Fruit fly (Drosophila melanogaster): ENCODE measurements around the gene squ.

squ gene

dm6 chr2L:16643961-16644360 is 35.9 kb upstream of the squ start (continued):
- no peak for TF ChIP-seq schlank (tag; optimal IDR thresholded peaks at IDR 0.05)
- TF ChIP-seq ac (GFP tag; optimal IDR thresholded peaks at IDR 0.05): no peak
- peak; percentile 47; the same call in 1 of the 3 replicates for TF ChIP-seq CG2199 (GFP tag; IDR thresholded peaks at IDR 0.05)
- TF ChIP-seq CG7271 (tag; optimal IDR thresholded peaks at IDR 0.05): peak; percentile 46
- TF ChIP-seq lov (optimal IDR thresholded peaks at IDR 0.05): no peak
- TF ChIP-seq lov (GFP tag; IDR thresholded peaks at IDR 0.05): no peak
- TF ChIP-seq hb (GFP tag; IDR thresholded peaks at IDR 0.05; ENCODE audit: partially characterized antibody): no peak
- TF ChIP-seq repo (GFP tag; optimal IDR thresholded peaks at IDR 0.05): no peak
- TF ChIP-seq CG33213 (GFP tag; optimal IDR thresholded peaks at IDR 0.05): no peak
- no peak for TF ChIP-seq CG15479 (GFP tag; optimal IDR thresholded peaks at IDR 0.05)
- TF ChIP-seq caup (GFP tag; optimal IDR thresholded peaks at IDR 0.05; ENCODE audit: severe bottlenecking): peak; percentile 42
- peak; percentile 82 for TF ChIP-seq Ets65A (GFP tag)
- no peak for TF ChIP-seq aop (GFP tag; IDR thresholded peaks at IDR 0.05)
- TF ChIP-seq CG12155 (GFP tag; optimal IDR thresholded peaks at IDR 0.05): peak; percentile 28
- TF ChIP-seq Elba2 (GFP tag; optimal IDR thresholded peaks at IDR 0.05): no peak
- peak; percentile 59; the same call in 2 of the 3 replicates for TF ChIP-seq B-H1 (GFP tag; IDR thresholded peaks at IDR 0.05)
- peak; percentile 35 for TF ChIP-seq CG2875 (GFP tag; optimal IDR thresholded peaks at IDR 0.05)
- TF ChIP-seq CG30020 (tag; optimal IDR thresholded peaks at IDR 0.05): no peak
- no peak for TF ChIP-seq knrl (GFP tag; IDR thresholded peaks at IDR 0.05; ENCODE audit: partially characterized antibody)
- TF ChIP-seq Pdp1 (GFP tag; optimal IDR thresholded peaks at IDR 0.05): peak; percentile 50 to 57
- peak; percentile 54 for TF ChIP-seq odd (GFP tag; optimal IDR thresholded peaks at IDR 0.05)
- peak; percentile 75 for TF ChIP-seq CG7839 (tag; optimal IDR thresholded peaks at IDR 0.05)
- TF ChIP-seq crol (GFP tag; IDR thresholded peaks at IDR 0.05): no peak
- TF ChIP-seq CG14710 (tag; optimal IDR thresholded peaks at IDR 0.05): peak; percentile 43
- peak; percentile 52 for TF ChIP-seq Hr3 (GFP tag; optimal IDR thresholded peaks at IDR 0.05)
- TF ChIP-seq CG2712 (tag; optimal IDR thresholded peaks at IDR 0.05): peak; percentile 57
- no peak for TF ChIP-seq HLH4C (GFP tag; IDR thresholded peaks at IDR 0.05; ENCODE audit: partially characterized antibody)
- TF ChIP-seq vnd (GFP tag; IDR thresholded peaks at IDR 0.05; ENCODE audit: partially characterized antibody): no peak
- TF ChIP-seq esg (GFP tag; conservative IDR thresholded peaks at IDR 0.05): peak; percentile 50
- TF ChIP-seq tup (GFP tag; optimal IDR thresholded peaks at IDR 0.05): no peak
- TF ChIP-seq HLHmδ (GFP tag; optimal IDR thresholded peaks at IDR 0.05): no peak
- TF ChIP-seq CG43689 (GFP tag; IDR thresholded peaks at IDR 0.05): 0 out of 2 replicates have a peak, but pooled peaks have one; percentile 29
- TF ChIP-seq salm (tag; optimal IDR thresholded peaks at IDR 0.05): peak; percentile 58
- TF ChIP-seq CG17802 (tag; optimal IDR thresholded peaks at IDR 0.05): no peak
- no peak for TF ChIP-seq inv (GFP tag; IDR thresholded peaks at IDR 0.05; ENCODE audit: partially characterized antibody)
- TF ChIP-seq CG15073 (GFP tag; optimal IDR thresholded peaks at IDR 0.05): no peak
- peak; percentile 59; the same call in 2 of the 3 replicates for TF ChIP-seq ken (GFP tag; IDR thresholded peaks at IDR 0.05)
- peak; percentile 48 for TF ChIP-seq Mes4 (GFP tag; optimal IDR thresholded peaks at IDR 0.05)
- peak; percentile 78 for TF ChIP-seq CG11504 (tag; optimal IDR thresholded peaks at IDR 0.05)
- TF ChIP-seq slou (GFP tag; optimal IDR thresholded peaks at IDR 0.05): no peak
- peak; percentile 24 for TF ChIP-seq fd3F (GFP tag; optimal IDR thresholded peaks at IDR 0.05)
- peak; percentile 48 for TF ChIP-seq CG9437 (GFP tag; optimal IDR thresholded peaks at IDR 0.05)
- TF ChIP-seq bigmax (GFP tag; optimal IDR thresholded peaks at IDR 0.05): no peak
- TF ChIP-seq Trl (optimal IDR thresholded peaks at IDR 0.05): no peak
- peak; percentile 55 for TF ChIP-seq Trl (GFP tag; optimal IDR thresholded peaks at IDR 0.05)
- no peak for TF ChIP-seq CrebB (tag; optimal IDR thresholded peaks at IDR 0.05)
- TF ChIP-seq CG13123 (GFP tag; optimal IDR thresholded peaks at IDR 0.05): no peak
- peak; percentile 25 for TF ChIP-seq sqz (GFP tag; optimal IDR thresholded peaks at IDR 0.05)
- peak; percentile 60; the same call in 1 of the 2 replicates for TF ChIP-seq ttk (GFP tag; IDR thresholded peaks at IDR 0.05)
- TF ChIP-seq Oli (tag; optimal IDR thresholded peaks at IDR 0.05): peak; percentile 76
- peak; percentile 57 for TF ChIP-seq CG17568 (GFP tag; optimal IDR thresholded peaks at IDR 0.05)

Measured in whole organism, embryonic.